Fruit fly (Drosophila melanogaster): ENCODE data around the gene CG33003.

dm6 chr2L:4361438-4361975, 39.2 kb upstream of the CG33003 start, which contains the start of gene Traf4:
- TF ChIP-seq cad (GFP tag; optimal IDR thresholded peaks at IDR 0.05) = no peak
- no peak for TF ChIP-seq CG15269 (tag; optimal IDR thresholded peaks at IDR 0.05)
- no peak for TF ChIP-seq CG8281 (tag; optimal IDR thresholded peaks at IDR 0.05)
- no peak for TF ChIP-seq Ptx1 (GFP tag; IDR thresholded peaks at IDR 0.05)
- TF ChIP-seq CG15514 (GFP tag; optimal IDR thresholded peaks at IDR 0.05) = no peak
- no peak for TF ChIP-seq pan (optimal IDR thresholded peaks at IDR 0.05)
- no peak for TF ChIP-seq pan (GFP tag; optimal IDR thresholded peaks at IDR 0.05 in 1 of 2, IDR thresholded peaks at IDR 0.05 in 1 of 2)
- no peak for TF ChIP-seq CG12769 (tag; optimal IDR thresholded peaks at IDR 0.05)
- no peak for TF ChIP-seq CG31441 (GFP tag; IDR thresholded peaks at IDR 0.05)
- TF ChIP-seq Abd-B (GFP tag; optimal IDR thresholded peaks at IDR 0.05) = no peak
- TF ChIP-seq zen2 (GFP tag; IDR thresholded peaks at IDR 0.05; ENCODE audit: partially characterized antibody) = no peak
- no peak for TF ChIP-seq Myb (GFP tag; optimal IDR thresholded peaks at IDR 0.05)
